Worm (Caenorhabditis elegans) whole organism, mixed stage, embryonic: ENCODE measurements around the gene nhr-147.

Experiments
- bed-3 ChIP-seq: fragments of 200-800 bp; sonication (Bioruptor generic); optimal IDR thresholded peaks from 3 replicates; lab custom pipeline; 2018; ENCODE audit warnings: mild to moderate bottlenecking, missing genetic modification characterization, moderate library complexity, missing compliant biosample characterization
- elt-1 ChIP-seq: sonication (generic microtip); optimal IDR thresholded peaks from 2 replicates; lab custom pipeline; 2017; ENCODE audit warnings: missing genetic modification characterization, mild to moderate bottlenecking, missing compliant biosample characterization, antibody characterized with exemption, moderate library complexity, borderline replicate concordance; ENCODE audit not compliant: insufficient read depth
- lin-13 ChIP-seq: fragments of 150-350 bp; optimal IDR thresholded peaks from 2 replicates; lab custom pipeline; 2014; ENCODE audit warnings: missing biosample characterization, missing genetic modification characterization
- lin-32 ChIP-seq: fragments of 200-800 bp; sonication (Bioruptor generic); optimal IDR thresholded peaks from 2 replicates; lab custom pipeline; 2018; ENCODE audit warnings: mild to moderate bottlenecking, missing genetic modification characterization, missing compliant biosample characterization
- nhr-28 ChIP-seq: fragments of 150-350 bp; optimal IDR thresholded peaks from 2 replicates; lab custom pipeline; 2014; ENCODE audit warnings: missing biosample characterization, missing genetic modification characterization
- nhr-76 ChIP-seq: sonication (generic microtip); optimal IDR thresholded peaks from 2 replicates; lab custom pipeline; 2017; ENCODE audit warnings: missing biosample characterization, missing genetic modification characterization
- pha-4 ChIP-seq: fragments of 150-350 bp; optimal IDR thresholded peaks from 2 replicates; lab custom pipeline; 2018; ENCODE audit warnings: missing biosample characterization, missing genetic modification reagents, missing genetic modification characterization
- snpc-4 ChIP-seq: fragments of 150-350 bp; optimal IDR thresholded peaks from 2 replicates; lab custom pipeline; 2014; ENCODE audit warnings: missing biosample characterization, missing genetic modification characterization
- unc-39 ChIP-seq: fragments of 150-350 bp; optimal IDR thresholded peaks from 2 replicates; lab custom pipeline; 2014; ENCODE audit warnings: missing biosample characterization, missing genetic modification characterization

ce11 chrV:7395359-7395758, 49.8 kb downstream of the nhr-147 start, which contains the start of gene srx-9:
- TF ChIP-seq unc-39 (no peak), lin-13 (no peak), bed-3 (GFP tag; lab: Kevin White, UChicago) (no peak), lin-32 (GFP tag; lab: Kevin White, UChicago) (no peak), elt-1 (no peak), pha-4 (tag; lab: Kevin White, UChicago) (no peak), nhr-76 (tag; lab: Kevin White, UChicago) (no peak), nhr-28 (no peak), snpc-4 (tag; lab: Kevin White, UChicago) (no peak)
